Worm (Caenorhabditis elegans): ENCODE measurements around the gene sru-20.

DNA sequence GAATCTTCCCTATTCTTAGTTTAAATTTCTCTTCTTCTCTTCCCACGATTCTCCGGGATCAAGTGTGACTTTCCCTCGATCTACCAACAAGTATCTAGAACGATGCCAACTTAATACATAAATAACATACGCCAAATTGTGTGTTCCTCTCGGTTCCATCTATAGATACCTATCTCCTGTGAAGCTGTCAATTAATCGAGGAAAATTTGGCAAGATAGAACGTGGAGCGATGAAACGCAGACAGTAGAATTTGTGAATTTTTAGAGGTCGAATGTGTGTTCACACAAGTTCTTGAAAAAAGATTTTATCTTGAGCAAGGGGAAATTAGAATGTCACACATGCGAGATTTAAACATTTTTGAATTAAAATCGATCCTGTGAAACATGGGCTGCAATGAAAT is 36.2 kb downstream of the sru-20 start:
- no peak for TF ChIP-seq ama-1 (optimal IDR thresholded peaks at IDR 0.05)
- no peak for TF ChIP-seq ceh-36 (tag; optimal IDR thresholded peaks at IDR 0.05)
- TF ChIP-seq tbx-37 (GFP tag; conservative IDR thresholded peaks at IDR 0.05): no peak
- no peak for TF ChIP-seq hnd-1 (tag; optimal IDR thresholded peaks at IDR 0.05)
- no peak for TF ChIP-seq sea-1 (GFP tag; conservative IDR thresholded peaks at IDR 0.05)
- no peak for TF ChIP-seq flt-1 (GFP tag; IDR thresholded peaks at IDR 0.05)
- TF ChIP-seq tra-4 (tag; optimal IDR thresholded peaks at IDR 0.05): no peak
- TF ChIP-seq ceh-13 (GFP tag; optimal IDR thresholded peaks at IDR 0.05): no peak
- TF ChIP-seq aly-1 (tag; optimal IDR thresholded peaks at IDR 0.05): no peak
- TF ChIP-seq pes-1 (GFP tag; IDR thresholded peaks at IDR 0.05): no peak
- TF ChIP-seq tbx-11 (GFP tag; IDR thresholded peaks at IDR 0.05): no peak

All from whole organism, early embryonic.